Fruit fly (Drosophila melanogaster) whole organism, embryonic: ENCODE results near the gene Lerp.
A peak's percentile ranks its signal among the peaks of the same experiment; 100 is the strongest.

Experiments
- Antp ChIP-seq: fragments of 200-800 bp; sonication (Bioruptor generic); optimal IDR thresholded peaks from 3 replicates; lab custom pipeline; 2016; ENCODE audit warnings: missing biosample characterization, missing genetic modification characterization
- Bdp1 ChIP-seq: fragments of 200-800 bp; sonication (Bioruptor generic); optimal IDR thresholded peaks from 3 replicates; lab custom pipeline; 2016; ENCODE audit warnings: missing biosample characterization, missing genetic modification characterization
- Bgb ChIP-seq: fragments of 200-800 bp; sonication (Bioruptor generic); IDR thresholded peaks from 2 replicates; pipeline ENCODE4 v1.3.6; 2022; ENCODE audit warnings: missing biosample characterization, missing genetic modification characterization; ENCODE audit not compliant: partially characterized antibody
- Blimp-1 ChIP-seq: fragments of 200-800 bp; sonication (Bioruptor generic); optimal IDR thresholded peaks from 3 replicates; lab custom pipeline; 2018; ENCODE audit warnings: missing biosample characterization, missing genetic modification characterization, mild to moderate bottlenecking, moderate library complexity, missing genetic modification reagents
- Bteb2 ChIP-seq: fragments of 200-800 bp; sonication (Bioruptor generic); optimal IDR thresholded peaks from 2 replicates; lab custom pipeline; 2016; ENCODE audit warnings: missing biosample characterization, missing genetic modification characterization
- CG10366 ChIP-seq: fragments of 200-800 bp; sonication (Bioruptor generic); IDR thresholded peaks from 2 replicates; pipeline ENCODE4 v1.3.6; 2022; ENCODE audit warnings: missing biosample characterization, missing genetic modification characterization
- CG12236 ChIP-seq: fragments of 200-800 bp; sonication (Bioruptor generic); optimal IDR thresholded peaks from 2 replicates; lab custom pipeline; 2016; ENCODE audit warnings: missing biosample characterization, missing genetic modification characterization
- CG13424 ChIP-seq: fragments of 200-800 bp; sonication (Bioruptor generic); optimal IDR thresholded peaks from 2 replicates; lab custom pipeline; 2019; ENCODE audit warnings: missing biosample characterization, mild to moderate bottlenecking, missing genetic modification characterization, moderate library complexity
- CG13775 ChIP-seq: fragments of 200-800 bp; sonication (Bioruptor generic); optimal IDR thresholded peaks from 3 replicates; lab custom pipeline; 2017; ENCODE audit warnings: missing biosample characterization, mild to moderate bottlenecking, missing genetic modification characterization
- CG14710 ChIP-seq: fragments of 200-800 bp; sonication (Bioruptor generic); optimal IDR thresholded peaks from 3 replicates; lab custom pipeline; 2019; ENCODE audit warnings: missing biosample characterization, mild to moderate bottlenecking, missing genetic modification characterization, moderate library complexity
- CG16779 ChIP-seq: fragments of 200-800 bp; sonication (Bioruptor generic); IDR thresholded peaks from 2 replicates; pipeline ENCODE4 v1.3.6; 2022; ENCODE audit warnings: missing biosample characterization, missing genetic modification characterization
- CG16863 ChIP-seq: fragments of 200-800 bp; sonication (Bioruptor generic); optimal IDR thresholded peaks from 3 replicates; lab custom pipeline; 2016; ENCODE audit warnings: missing biosample characterization, missing genetic modification characterization
- CG17568 ChIP-seq: fragments of 200-800 bp; sonication (Bioruptor generic); optimal IDR thresholded peaks from 2 replicates; lab custom pipeline; 2018; ENCODE audit warnings: missing biosample characterization, mild to moderate bottlenecking, missing genetic modification characterization, moderate library complexity
- CG17612 ChIP-seq: fragments of 200-800 bp; sonication (Bioruptor generic); IDR thresholded peaks from 2 replicates; pipeline ENCODE4 v1.3.6; 2022; ENCODE audit warnings: missing biosample characterization, missing genetic modification characterization
- CG18011 ChIP-seq: fragments of 200-800 bp; sonication (Bioruptor generic); optimal IDR thresholded peaks from 2 replicates; lab custom pipeline; 2017; ENCODE audit warnings: missing biosample characterization, missing genetic modification characterization, mild to moderate bottlenecking, moderate library complexity, missing genotype
- CG18764 ChIP-seq: fragments of 200-800 bp; sonication (Bioruptor generic); optimal IDR thresholded peaks from 3 replicates; lab custom pipeline; 2016; ENCODE audit warnings: missing biosample characterization, missing genetic modification characterization
- CG2712 ChIP-seq: fragments of 200-800 bp; optimal IDR thresholded peaks from 3 replicates; lab custom pipeline; 2019; ENCODE audit warnings: missing biosample characterization, mild to moderate bottlenecking, missing genetic modification characterization, moderate library complexity
- CG3281 ChIP-seq: fragments of 200-800 bp; sonication (Bioruptor generic); optimal IDR thresholded peaks from 3 replicates; lab custom pipeline; 2017; ENCODE audit warnings: missing biosample characterization, mild to moderate bottlenecking, missing genetic modification characterization
- CG6272 ChIP-seq: fragments of 200-800 bp; sonication (Bioruptor generic); IDR thresholded peaks from 2 replicates; pipeline ENCODE4 v1.3.6; 2022; ENCODE audit warnings: missing biosample characterization, missing genetic modification characterization
- CG8478 ChIP-seq: fragments of >200 bp; optimal IDR thresholded peaks from 2 replicates; lab custom pipeline; 2018
- CkIIα-i1 ChIP-seq: fragments of 200-800 bp; sonication (Bioruptor generic); IDR thresholded peaks from 2 replicates; pipeline ENCODE4 v1.3.6; 2022; ENCODE audit warnings: missing biosample characterization, missing genetic modification characterization
- Dfd ChIP-seq, 2 experiments: fragments of >200 bp; optimal IDR thresholded peaks; 2 replicates each; lab custom pipeline; 2017; ENCODE audit warnings: missing biosample characterization in 2 of 2, missing genetic modification characterization in 2 of 2
- Ets65A ChIP-seq: fragments of 200-800 bp; sonication (Bioruptor generic); peaks from one replicate; lab custom pipeline; 2016; ENCODE audit warnings: missing biosample characterization, missing genetic modification characterization
- HLHmδ ChIP-seq: fragments of 200-800 bp; sonication (Bioruptor generic); optimal IDR thresholded peaks from 2 replicates; lab custom pipeline; 2018; ENCODE audit warnings: missing biosample characterization, mild to moderate bottlenecking, missing genetic modification characterization, moderate library complexity
- Hr3 ChIP-seq: fragments of 200-800 bp; sonication (Bioruptor generic); optimal IDR thresholded peaks from 3 replicates; lab custom pipeline; 2016; ENCODE audit warnings: missing biosample characterization, missing genetic modification characterization
- Lpt ChIP-seq: fragments of >200 bp; optimal IDR thresholded peaks from 2 replicates; lab custom pipeline; 2018; ENCODE audit warnings: missing biosample characterization, missing genetic modification characterization
- MESR4 ChIP-seq: fragments of 200-800 bp; sonication (Bioruptor generic); optimal IDR thresholded peaks from 2 replicates; lab custom pipeline; 2018; ENCODE audit warnings: missing biosample characterization, mild to moderate bottlenecking, missing genetic modification characterization, moderate library complexity
- NC2α ChIP-seq: fragments of 200-800 bp; sonication (Bioruptor generic); optimal IDR thresholded peaks from 2 replicates; lab custom pipeline; 2016; ENCODE audit warnings: missing biosample characterization, missing genetic modification characterization
- Sry-β ChIP-seq: fragments of 200-800 bp; sonication (Bioruptor generic); optimal IDR thresholded peaks from 2 replicates; lab custom pipeline; 2018; ENCODE audit warnings: missing biosample characterization, mild to moderate bottlenecking, missing genetic modification characterization, moderate library complexity
- bbx ChIP-seq: fragments of 200-800 bp; sonication (Bioruptor generic); IDR thresholded peaks from 2 replicates; pipeline ENCODE4 v1.3.6; 2022; ENCODE audit warnings: missing biosample characterization, missing genetic modification characterization; ENCODE audit not compliant: partially characterized antibody
- bsh ChIP-seq, 2 experiments: fragments of 200-800 bp; sonication (Bioruptor generic); optimal IDR thresholded peaks; 2 replicates each; lab custom pipeline; 2017 to 2018; ENCODE audit warnings: mild to moderate bottlenecking in 2 of 2, missing biosample characterization in 2 of 2, missing genetic modification characterization in 2 of 2, moderate library complexity in 1 of 2
- danr ChIP-seq: fragments of 200-800 bp; sonication (Bioruptor generic); IDR thresholded peaks from 2 replicates; pipeline ENCODE4 v1.3.6; 2022; ENCODE audit warnings: missing biosample characterization, missing genetic modification characterization
- ems ChIP-seq: fragments of 200-800 bp; sonication (Bioruptor generic); optimal IDR thresholded peaks from 3 replicates; lab custom pipeline; 2016; ENCODE audit warnings: missing biosample characterization, missing genetic modification characterization
- eyg ChIP-seq: fragments of 200-800 bp; sonication (Bioruptor generic); optimal IDR thresholded peaks from 3 replicates; lab custom pipeline; 2016; ENCODE audit warnings: missing biosample characterization, missing genetic modification characterization
- fru ChIP-seq: fragments of >200 bp; optimal IDR thresholded peaks from 2 replicates; lab custom pipeline; 2017
- gce ChIP-seq: fragments of 200-800 bp; sonication (Bioruptor generic); IDR thresholded peaks from 3 replicates; pipeline ENCODE4 v1.3.6; 2022; ENCODE audit warnings: missing biosample characterization, missing genetic modification characterization
- gcm ChIP-seq: fragments of 200-800 bp; sonication (Bioruptor generic); optimal IDR thresholded peaks from 2 replicates; lab custom pipeline; 2019; ENCODE audit warnings: missing biosample characterization, mild to moderate bottlenecking, missing genetic modification characterization, moderate library complexity
- gcm2 ChIP-seq: fragments of 200-800 bp; sonication (Bioruptor generic); optimal IDR thresholded peaks from 2 replicates; lab custom pipeline; 2016; ENCODE audit warnings: missing biosample characterization, missing genetic modification characterization
- grau ChIP-seq: fragments of 200-800 bp; optimal IDR thresholded peaks from 3 replicates; lab custom pipeline; 2019; ENCODE audit warnings: missing biosample characterization, mild to moderate bottlenecking, missing genetic modification characterization, moderate library complexity
- gro ChIP-seq: fragments of 200-800 bp; sonication (Bioruptor generic); optimal IDR thresholded peaks from 2 replicates; lab custom pipeline; 2016; ENCODE audit warnings: missing biosample characterization, missing genetic modification characterization
- hbn ChIP-seq: fragments of 200-800 bp; sonication (Bioruptor generic); IDR thresholded peaks from 2 replicates; pipeline ENCODE4 v1.3.6; 2022; ENCODE audit warnings: missing biosample characterization, missing genetic modification characterization; ENCODE audit not compliant: partially characterized antibody
- jumu ChIP-seq: fragments of 200-800 bp; sonication (Bioruptor generic); optimal IDR thresholded peaks from 3 replicates; lab custom pipeline; 2016; ENCODE audit warnings: missing biosample characterization, missing genetic modification characterization
- kah ChIP-seq: fragments of 200-800 bp; sonication (Bioruptor generic); optimal IDR thresholded peaks from 2 replicates; lab custom pipeline; 2018; ENCODE audit warnings: missing biosample characterization, mild to moderate bottlenecking, missing genetic modification characterization
- klu ChIP-seq: fragments of 200-800 bp; sonication (Bioruptor generic); IDR thresholded peaks from 2 replicates; pipeline ENCODE4 v1.3.6; 2022; ENCODE audit warnings: missing biosample characterization, missing genetic modification characterization
- lmd ChIP-seq: fragments of 200-800 bp; sonication (Bioruptor generic); IDR thresholded peaks from 2 replicates; pipeline ENCODE4 v1.3.6; 2022; ENCODE audit warnings: missing biosample characterization, missing genetic modification characterization
- luna ChIP-seq: fragments of 200-800 bp; sonication (Bioruptor generic); optimal IDR thresholded peaks from 2 replicates; lab custom pipeline; 2016; ENCODE audit warnings: missing biosample characterization, missing genetic modification characterization
- mirr ChIP-seq: fragments of 200-800 bp; sonication (Bioruptor generic); optimal IDR thresholded peaks from 3 replicates; lab custom pipeline; 2018; ENCODE audit warnings: missing biosample characterization, mild to moderate bottlenecking, missing genetic modification characterization
- pnt ChIP-seq: fragments of 200-800 bp; sonication (Bioruptor generic); optimal IDR thresholded peaks from 3 replicates; lab custom pipeline; 2016; ENCODE audit warnings: missing biosample characterization, missing genetic modification characterization
- sim ChIP-seq: fragments of 200-800 bp; sonication (Bioruptor generic); IDR thresholded peaks from 2 replicates; pipeline ENCODE4 v1.3.6; 2022; ENCODE audit warnings: missing biosample characterization, missing genetic modification characterization
- so ChIP-seq: fragments of 200-800 bp; sonication (Bioruptor generic); IDR thresholded peaks from 3 replicates; pipeline ENCODE4 v1.3.6; 2022; ENCODE audit warnings: missing biosample characterization, missing genetic modification characterization
- sob ChIP-seq: fragments of 200-800 bp; sonication (Bioruptor generic); IDR thresholded peaks from 2 replicates; pipeline ENCODE4 v1.3.6; 2022; ENCODE audit warnings: missing biosample characterization, missing genetic modification characterization
- tll ChIP-seq, 2 experiments: fragments of 200-800 bp in 1 of 2; fragments of >200 bp in 1 of 2; sonication (Bioruptor generic) in 1 of 2; optimal IDR thresholded peaks; 2 replicates each; lab custom pipeline; 2017 to 2019; ENCODE audit warnings: missing biosample characterization in 2 of 2, missing genetic modification characterization in 2 of 2, mild to moderate bottlenecking in 1 of 2, moderate library complexity in 1 of 2

The Lerp gene

dm6 chr3R:26875544-26876027, 12.7 kb upstream of the Lerp start, which contains the start of gene Rb97D (continued):
- TF ChIP-seq gro (peak; percentile 75), CG18764 (GFP tag; lab: Kevin White, UChicago) (peak; percentile 44), tll (GFP tag; optimal IDR thresholded peaks at IDR 0.05; lab: Kevin White, UChicago) (no peak), CG18011 (GFP tag; lab: Kevin White, UChicago) (peak; percentile 62), CG14710 (peak; percentile 67), CG13775 (GFP tag; lab: Kevin White, UChicago) (peak; percentile 44), Hr3 (GFP tag; lab: Kevin White, UChicago) (peak; percentile 65), Dfd (GFP tag; optimal IDR thresholded peaks at IDR 0.05; lab: Kevin White, UChicago) (no peak), sob (GFP tag; lab: Robert Waterston, UW) (peak; percentile 78), ems (peak; percentile 45), Sry-β (GFP tag; lab: Kevin White, UChicago) (peak; percentile 7), Bdp1 (GFP tag; lab: Kevin White, UChicago) (peak; percentile 56), bbx (GFP tag; lab: Robert Waterston, UW) (peak; percentile 85), CG8478 (lab: Kevin White, UChicago) (no peak), Bteb2 (GFP tag; lab: Kevin White, UChicago) (peak; percentile 76), CG17612 (no peak), lmd (peak; percentile 67), danr (GFP tag; lab: Robert Waterston, UW) (no peak), bsh (GFP tag; optimal IDR thresholded peaks at IDR 0.05; lab: Kevin White, UChicago) (peak in 1 of 2 experiments; percentile 65), grau (tag; lab: Kevin White, UChicago) (peak; percentile 75), MESR4 (GFP tag; lab: Kevin White, UChicago) (peak; percentile 97), sim (GFP tag; lab: Robert Waterston, UW) (no peak), CG3281 (peak; percentile 66), gce (GFP tag; lab: Robert Waterston, UW) (0 out of 3 replicates have a peak, but pooled peaks have one; percentile 43), luna (GFP tag; lab: Kevin White, UChicago) (peak; percentile 67), mirr (no peak), CG12236 (GFP tag; lab: Kevin White, UChicago) (peak; percentile 0), kah (peak; percentile 6), Ets65A (GFP tag; lab: Kevin White, UChicago) (peak; percentile 96), klu (peak; percentile 48; the same call in 1 of the 2 replicates), fru (no peak), CG16779 (GFP tag; lab: Robert Waterston, UW) (peak; percentile 39; the same call in 1 of the 2 replicates), Lpt (GFP tag; lab: Kevin White, UChicago) (no peak), CG16863 (GFP tag; lab: Kevin White, UChicago) (peak; percentile 60), CG10366 (GFP tag; lab: Robert Waterston, UW) (peak; percentile 70), Bgb (GFP tag; lab: Robert Waterston, UW) (peak; percentile 83), Antp (GFP tag; lab: Kevin White, UChicago) (peak; percentile 73), CG2712 (peak; percentile 79), Blimp-1 (GFP tag; lab: Kevin White, UChicago) (peak; percentile 59), HLHmδ (GFP tag; lab: Kevin White, UChicago) (no peak), gcm2 (GFP tag; lab: Kevin White, UChicago) (no peak), so (GFP tag; lab: Robert Waterston, UW) (no peak), CG6272 (GFP tag; lab: Robert Waterston, UW) (peak; percentile 70), jumu (GFP tag; lab: Kevin White, UChicago) (peak; percentile 29), CG13424 (peak; percentile 81), pnt (peak; percentile 49), CG17568 (GFP tag; lab: Kevin White, UChicago) (peak; percentile 50), hbn (GFP tag; lab: Robert Waterston, UW) (peak; percentile 91), gcm (peak; percentile 48), CkIIα-i1 (GFP tag; lab: Robert Waterston, UW) (no peak), eyg (no peak), NC2α (GFP tag; lab: Kevin White, UChicago) (no peak)
